Fruit fly (Drosophila melanogaster): ENCODE results near the gene dally.

dally gene

DNA sequence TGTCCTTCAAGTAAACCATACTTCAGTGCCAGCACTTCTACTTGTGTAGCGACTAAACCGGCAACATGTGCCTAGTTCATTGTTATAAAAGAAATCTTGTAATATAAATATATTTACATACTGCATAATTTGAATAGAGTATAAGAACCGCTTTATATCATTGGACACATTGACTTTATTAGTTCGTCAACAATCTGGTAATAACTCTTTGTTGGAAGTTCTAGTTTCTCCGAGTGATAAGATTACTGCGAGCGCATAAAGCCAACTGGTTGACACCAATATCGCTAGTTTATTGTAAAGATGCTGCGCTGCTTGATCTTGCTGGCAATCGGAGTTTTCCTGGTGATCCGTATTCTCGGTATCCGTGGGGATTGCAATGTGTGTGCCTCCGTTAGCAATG, 19.1 kb upstream of the dally start, which contains the start of gene CG13308:
TSS of gene CG13308 (plus strand) at position 301 of the 400 bp plus-strand sequence.
- TF ChIP-seq dl (GFP tag; optimal IDR thresholded peaks at IDR 0.05; ENCODE audit: insufficient read depth in 1 of 2, partially characterized antibody in 2 of 2) (no peak), HLH106 (tag; optimal IDR thresholded peaks at IDR 0.05) (no peak)

DNA sequence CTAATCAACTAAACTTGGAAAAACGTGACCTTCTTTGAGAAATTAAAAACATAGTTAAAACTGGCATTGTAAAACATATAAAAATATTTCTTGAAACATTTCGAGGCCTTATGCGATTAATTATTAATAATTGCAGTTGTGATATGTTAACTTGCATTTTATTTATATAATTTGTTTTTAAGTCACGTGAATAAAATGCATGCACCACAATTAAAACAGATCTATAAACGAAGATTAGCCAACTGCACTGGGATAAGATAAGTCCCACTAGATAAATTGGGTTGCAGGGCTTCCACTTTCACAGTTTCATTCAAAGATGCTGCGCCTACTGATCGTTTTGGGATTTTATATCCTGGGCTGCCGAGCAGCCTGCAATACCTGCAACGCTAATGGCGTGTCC, 17.2 kb upstream of the dally start, which contains the start of gene CG13309:
TSS of gene CG13309 (plus strand) at position 301 of the 400 bp plus-strand sequence.
- TF ChIP-seq OdsH (GFP tag; optimal IDR thresholded peaks at IDR 0.05) (no peak), Jra (GFP tag; optimal IDR thresholded peaks at IDR 0.05) (no peak), Myc (optimal IDR thresholded peaks at IDR 0.05) (no peak), Abd-B (GFP tag; optimal IDR thresholded peaks at IDR 0.05) (no peak), Dfd (GFP tag; optimal IDR thresholded peaks at IDR 0.05) (no peak)

DNA sequence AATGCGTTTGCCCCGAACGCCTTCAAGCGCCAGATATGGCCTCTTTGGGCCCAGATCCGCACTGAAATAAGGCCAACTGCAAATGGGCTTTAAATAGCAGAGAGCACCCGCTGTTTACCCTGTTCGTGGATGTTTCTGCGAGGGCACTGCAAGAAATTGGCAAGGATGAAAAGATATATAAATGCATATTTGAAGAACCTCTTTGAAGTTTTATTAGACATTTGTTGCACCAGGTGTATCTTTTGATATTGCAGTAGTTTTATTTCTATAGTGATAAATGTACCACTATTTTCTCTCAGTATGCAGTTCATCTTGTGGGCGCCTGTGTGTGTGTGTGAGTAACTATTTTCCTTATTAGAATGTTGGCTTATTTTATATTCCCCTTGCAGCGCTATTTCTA, 13.8 kb upstream of the dally start:
- TF ChIP-seq ey (GFP tag; optimal IDR thresholded peaks at IDR 0.05) (peak; percentile 12), Dif (GFP tag; optimal IDR thresholded peaks at IDR 0.05; ENCODE audit: partially characterized antibody) (no peak)

DNA sequence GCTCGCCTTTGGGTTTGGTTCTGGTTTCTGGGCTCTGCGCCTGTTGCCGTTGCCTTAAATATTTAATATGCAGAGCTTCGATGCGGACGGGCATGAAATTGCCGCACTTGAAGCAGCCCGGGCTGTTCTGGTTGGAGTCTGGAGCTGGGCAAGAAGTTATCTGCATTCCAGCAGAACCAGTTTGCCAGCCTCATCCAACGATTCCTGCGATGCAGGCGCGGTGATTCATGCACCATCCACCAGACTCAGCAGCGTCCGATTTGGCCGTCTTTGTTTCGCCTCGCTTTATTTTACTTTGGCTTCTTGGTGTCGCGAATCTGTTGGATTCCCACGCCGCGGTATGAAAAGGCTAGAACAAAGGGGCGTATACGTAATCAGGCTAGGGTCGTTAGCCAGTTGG, 7.9 kb upstream of the dally start:
- peak; percentile 9 for TF ChIP-seq psq (GFP tag; optimal IDR thresholded peaks at IDR 0.05)
- peak; percentile 34 for TF ChIP-seq Dif (GFP tag; optimal IDR thresholded peaks at IDR 0.05; ENCODE audit: partially characterized antibody)
- no peak for TF ChIP-seq CG9705 (GFP tag; optimal IDR thresholded peaks at IDR 0.05)
- peak; percentile 60 for TF ChIP-seq Jra (GFP tag; optimal IDR thresholded peaks at IDR 0.05)

DNA sequence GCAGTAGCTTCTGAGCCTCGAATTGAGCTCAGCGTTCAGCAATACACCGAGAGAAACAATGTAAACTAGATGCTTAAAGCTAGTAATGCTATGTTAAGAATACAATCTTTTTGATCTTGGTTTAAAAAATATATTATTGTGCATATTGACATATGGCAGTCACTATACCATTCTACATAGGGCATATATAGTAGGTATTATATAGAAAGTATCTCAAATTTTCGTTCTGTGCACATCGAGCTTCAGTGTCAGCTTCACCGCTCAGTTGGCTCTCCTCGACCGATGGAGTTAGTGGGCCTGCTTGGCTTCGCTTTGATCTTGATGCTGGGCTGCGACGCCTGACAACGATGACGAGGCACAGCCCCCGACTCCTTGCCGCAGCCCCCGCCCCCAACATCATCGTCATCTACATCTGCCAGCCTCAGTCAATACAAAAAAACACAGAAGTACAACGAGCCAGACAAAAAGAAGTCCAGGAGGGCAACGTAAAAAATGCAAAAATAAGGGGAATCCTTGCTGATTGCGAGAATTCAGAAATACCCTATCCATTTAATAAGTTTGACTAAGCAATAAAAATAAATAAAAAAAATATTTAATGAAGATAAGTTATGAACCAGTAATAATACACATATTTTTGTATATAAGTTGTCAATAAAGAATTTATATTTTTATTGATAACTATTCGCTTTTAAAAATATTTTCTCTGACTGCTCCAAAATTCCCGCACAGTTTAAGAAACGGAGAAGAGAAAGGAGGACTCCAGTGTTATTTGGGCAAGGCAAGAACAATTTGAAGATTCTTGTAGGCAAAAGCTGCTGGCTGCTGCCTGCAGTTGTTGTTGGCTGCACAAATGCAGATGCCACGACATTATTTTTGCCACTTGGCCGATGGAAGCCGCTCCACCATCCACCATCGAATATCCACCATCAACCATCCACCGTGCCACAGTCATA, 5.3 kb upstream of the dally start:
- TF ChIP-seq CG32264 (GFP tag; optimal IDR thresholded peaks at IDR 0.05), result peak; percentile 80
- peak; percentile 82 for TF ChIP-seq Sp1 (GFP tag; optimal IDR thresholded peaks at IDR 0.05)
- TF ChIP-seq sv (GFP tag; optimal IDR thresholded peaks at IDR 0.05), result no peak
- peak; percentile 65 for TF ChIP-seq tai (GFP tag; optimal IDR thresholded peaks at IDR 0.05)
- no peak for TF ChIP-seq Myc (optimal IDR thresholded peaks at IDR 0.05)
- peak; percentile 93 for TF ChIP-seq fru (GFP tag; optimal IDR thresholded peaks at IDR 0.05)
- peak; percentile 12 for TF ChIP-seq CrebA (GFP tag; optimal IDR thresholded peaks at IDR 0.05; ENCODE audit: borderline replicate concordance)
- TF ChIP-seq rgr (GFP tag; optimal IDR thresholded peaks at IDR 0.05), result peak; percentile 89
- peak; percentile 85 for TF ChIP-seq OdsH (GFP tag; optimal IDR thresholded peaks at IDR 0.05)
- TF ChIP-seq jim (GFP tag; optimal IDR thresholded peaks at IDR 0.05), result no peak
- TF ChIP-seq br (GFP tag; optimal IDR thresholded peaks at IDR 0.05), result peak; percentile 92
- no peak for TF ChIP-seq dl (GFP tag; optimal IDR thresholded peaks at IDR 0.05; ENCODE audit: insufficient read depth in 1 of 2, partially characterized antibody in 2 of 2)
- TF ChIP-seq h (GFP tag; optimal IDR thresholded peaks at IDR 0.05), result peak; percentile 93
- TF ChIP-seq foxo (GFP tag; optimal IDR thresholded peaks at IDR 0.05), result peak; percentile 67 to 88
- no peak for TF ChIP-seq Hr78 (GFP tag; optimal IDR thresholded peaks at IDR 0.05)
- TF ChIP-seq dmrt93B (GFP tag; optimal IDR thresholded peaks at IDR 0.05), result peak; percentile 48
- TF ChIP-seq psq (GFP tag; optimal IDR thresholded peaks at IDR 0.05), result peak; percentile 67
- TF ChIP-seq brk (GFP tag; optimal IDR thresholded peaks at IDR 0.05), result peak; percentile 87
- peak; percentile 53 for TF ChIP-seq Jra (GFP tag; optimal IDR thresholded peaks at IDR 0.05)
- peak; percentile 88 for TF ChIP-seq HLH106 (tag; optimal IDR thresholded peaks at IDR 0.05)
- TF ChIP-seq sage (GFP tag; optimal IDR thresholded peaks at IDR 0.05), result peak; percentile 72
- peak; percentile 16 for TF ChIP-seq Dif (GFP tag; optimal IDR thresholded peaks at IDR 0.05; ENCODE audit: partially characterized antibody)
- TF ChIP-seq Dfd (GFP tag; optimal IDR thresholded peaks at IDR 0.05), result no peak
- peak; percentile 14 for TF ChIP-seq Rel (GFP tag; optimal IDR thresholded peaks at IDR 0.05)
- TF ChIP-seq Rel (tag; optimal IDR thresholded peaks at IDR 0.05), result peak; percentile 74
- TF ChIP-seq CG9705 (GFP tag; optimal IDR thresholded peaks at IDR 0.05), result peak; percentile 67
- TF ChIP-seq Mio (GFP tag; optimal IDR thresholded peaks at IDR 0.05), result peak; percentile 6
- no peak for TF ChIP-seq usp (GFP tag; optimal IDR thresholded peaks at IDR 0.05)
- TF ChIP-seq ey (GFP tag; optimal IDR thresholded peaks at IDR 0.05), result peak; percentile 87
- peak; percentile 83 for TF ChIP-seq woc (GFP tag; optimal IDR thresholded peaks at IDR 0.05)
- TF ChIP-seq Hnf4 (GFP tag; optimal IDR thresholded peaks at IDR 0.05), result peak; percentile 88
- TF ChIP-seq N (GFP tag; optimal IDR thresholded peaks at IDR 0.05), result no peak
- TF ChIP-seq dsf (GFP tag; optimal IDR thresholded peaks at IDR 0.05; ENCODE audit: borderline replicate concordance), result no peak
- TF ChIP-seq lola (GFP tag; optimal IDR thresholded peaks at IDR 0.05), result no peak
- no peak for TF ChIP-seq Abd-B (GFP tag; optimal IDR thresholded peaks at IDR 0.05)
